Worm (Caenorhabditis elegans): ENCODE data around the gene rps-23.

ce11 chrIV:12379784-12380183 is 11.1 kb downstream of the rps-23 start, which contains the start of gene thn-1:
- TF ChIP-seq nhr-237 (tag; optimal IDR thresholded peaks at IDR 0.05) (no peak), R02D3.7 (tag; optimal IDR thresholded peaks at IDR 0.05) (no peak), lin-39 (tag; optimal IDR thresholded peaks at IDR 0.05) (no peak), nhr-25 (tag; optimal IDR thresholded peaks at IDR 0.05) (no peak), blmp-1 (tag; optimal IDR thresholded peaks at IDR 0.05; ENCODE audit: insufficient read depth) (no peak), nhr-12 (tag; optimal IDR thresholded peaks at IDR 0.05) (no peak), nhr-6 (tag; optimal IDR thresholded peaks at IDR 0.05) (no peak), C34F6.9 (tag; optimal IDR thresholded peaks at IDR 0.05) (no peak), lin-11 (tag; optimal IDR thresholded peaks at IDR 0.05) (no peak)
